Worm (Caenorhabditis elegans) whole organism, L1 larva: ENCODE measurements around the gene eif-2A.
A peak's percentile ranks its signal among the peaks of the same experiment; 100 is the strongest.

Source experiments
- C04F5.9 ChIP-seq: sonication (generic microtip); optimal IDR thresholded peaks from 2 replicates; lab custom pipeline; 2016; ENCODE audit warnings: missing genetic modification characterization, missing compliant biosample characterization
- F16B12.6 ChIP-seq: fragments of 150-350 bp; optimal IDR thresholded peaks from 2 replicates; lab custom pipeline; 2014; ENCODE audit warnings: missing biosample characterization, missing genetic modification characterization
- Y116A8C.19 ChIP-seq: sonication (generic microtip); optimal IDR thresholded peaks from 2 replicates; lab custom pipeline; 2016; ENCODE audit warnings: missing compliant biosample characterization, missing genetic modification characterization, borderline replicate concordance
- aha-1 ChIP-seq: fragments of 150-350 bp; optimal IDR thresholded peaks from 2 replicates; lab custom pipeline; 2014; ENCODE audit warnings: missing biosample characterization, missing genetic modification characterization
- alr-1 ChIP-seq: fragments of 200-800 bp; sonication (Bioruptor generic); optimal IDR thresholded peaks from 2 replicates; lab custom pipeline; 2018; ENCODE audit warnings: borderline replicate concordance, mild to moderate bottlenecking, missing genetic modification characterization, missing compliant biosample characterization
- aly-2 ChIP-seq: fragments of 150-350 bp; optimal IDR thresholded peaks from 2 replicates; lab custom pipeline; 2014; ENCODE audit warnings: missing biosample characterization, missing genetic modification characterization
- blmp-1 ChIP-seq: fragments of 150-350 bp; optimal IDR thresholded peaks from 2 replicates; lab custom pipeline; 2014; ENCODE audit warnings: missing biosample characterization, missing genetic modification characterization
- ceh-82 ChIP-seq, 3 experiments: fragments of 150-350 bp in 1 of 3; sonication (generic microtip) in 2 of 3; optimal IDR thresholded peaks; 2 replicates each; lab custom pipeline; 2014 to 2017; ENCODE audit warnings: missing biosample characterization in 3 of 3, missing genetic modification characterization in 3 of 3
- ceh-90 ChIP-seq: sonication (generic microtip); optimal IDR thresholded peaks from 2 replicates; lab custom pipeline; 2016; ENCODE audit warnings: missing genetic modification characterization, missing compliant biosample characterization
- dpl-1 ChIP-seq, 3 experiments: fragments of 150-350 bp in 2 of 3; sonication (generic microtip) in 1 of 3; optimal IDR thresholded peaks; 2 replicates each; lab custom pipeline; 2014 to 2017; ENCODE audit warnings: missing biosample characterization in 3 of 3, missing genetic modification characterization in 3 of 3, missing genetic modification reagents in 3 of 3
- dsc-1 ChIP-seq: sonication (generic microtip); optimal IDR thresholded peaks from 2 replicates; lab custom pipeline; 2016; ENCODE audit warnings: mild to moderate bottlenecking, missing genetic modification characterization, missing compliant biosample characterization
- efl-1 ChIP-seq, 4 experiments: fragments of 150-350 bp; optimal IDR thresholded peaks in 3 of 4; peaks in 1 of 4; 1 replicate in 1 of 4; 2 replicates in 3 of 4; lab custom pipeline; 2014; ENCODE audit warnings: missing biosample characterization in 2 of 4, missing genetic modification characterization in 2 of 4, missing genetic modification reagents in 2 of 4
- egl-13 ChIP-seq: sonication (generic microtip); optimal IDR thresholded peaks from 2 replicates; lab custom pipeline; 2016; ENCODE audit warnings: missing genotype, missing genetic modification reagents, missing genetic modification characterization, missing compliant biosample characterization
- elt-2 ChIP-seq: sonication (generic microtip); optimal IDR thresholded peaks from 2 replicates; lab custom pipeline; 2016; ENCODE audit warnings: missing genetic modification characterization, mild to moderate bottlenecking, inconsistent platforms, missing compliant biosample characterization, missing genetic modification reagents
- elt-3 ChIP-seq, 6 experiments: fragments of 150-350 bp in 1 of 6; sonication (generic microtip); optimal IDR thresholded peaks; 2 replicates each; lab custom pipeline; 2017 to 2018; ENCODE audit warnings: missing biosample characterization in 6 of 6, missing genetic modification characterization in 6 of 6, inconsistent platforms in 1 of 6
- fkh-10 ChIP-seq: sonication (generic microtip); optimal IDR thresholded peaks from 2 replicates; lab custom pipeline; 2017; ENCODE audit warnings: missing biosample characterization, missing genetic modification reagents, missing genetic modification characterization
- fkh-4 ChIP-seq: sonication (generic microtip); optimal IDR thresholded peaks from 2 replicates; lab custom pipeline; 2016; ENCODE audit warnings: missing compliant biosample characterization, missing genetic modification characterization, borderline replicate concordance
- fkh-8 ChIP-seq: sonication (generic microtip); optimal IDR thresholded peaks from 2 replicates; lab custom pipeline; 2016; ENCODE audit warnings: mild to moderate bottlenecking, missing genetic modification characterization, missing compliant biosample characterization
- fos-1 ChIP-seq: fragments of 150-350 bp; optimal IDR thresholded peaks from 2 replicates; lab custom pipeline; 2014; ENCODE audit warnings: missing biosample characterization, missing genetic modification characterization
- grh-1 ChIP-seq: fragments of 200-800 bp; sonication (Bioruptor generic); IDR thresholded peaks from 2 replicates; pipeline ENCODE4 v1.3.6; 2022; ENCODE audit warnings: missing genetic modification reagents, missing genetic modification characterization, missing compliant biosample characterization
- hlh-17 ChIP-seq: fragments of 200-800 bp; sonication (Bioruptor generic); optimal IDR thresholded peaks from 2 replicates; lab custom pipeline; 2018; ENCODE audit warnings: missing genetic modification characterization, mild to moderate bottlenecking, missing compliant biosample characterization, moderate library complexity, borderline replicate concordance
- hlh-4 ChIP-seq: sonication (generic microtip); optimal IDR thresholded peaks from 2 replicates; lab custom pipeline; 2016; ENCODE audit warnings: mild to moderate bottlenecking, missing genetic modification characterization, missing compliant biosample characterization
- irx-1 ChIP-seq: sonication (generic microtip); optimal IDR thresholded peaks from 2 replicates; lab custom pipeline; 2016; ENCODE audit warnings: missing genetic modification characterization, missing compliant biosample characterization
- isw-1 ChIP-seq: fragments of 200-800 bp; sonication (Bioruptor generic); IDR thresholded peaks from 2 replicates; pipeline ENCODE4 v1.3.6; 2022; ENCODE audit warnings: missing genetic modification characterization, missing compliant biosample characterization
- lin-13 ChIP-seq: fragments of 150-350 bp; optimal IDR thresholded peaks from 2 replicates; lab custom pipeline; 2014; ENCODE audit warnings: missing biosample characterization, missing genetic modification reagents, missing genetic modification characterization
- lin-14 ChIP-seq: fragments of 200-800 bp; sonication (Bioruptor generic); optimal IDR thresholded peaks from 2 replicates; lab custom pipeline; 2018; ENCODE audit warnings: mild to moderate bottlenecking, missing genetic modification characterization, moderate library complexity, missing compliant biosample characterization
- lin-35 ChIP-seq, 2 experiments: fragments of 150-350 bp; optimal IDR thresholded peaks; 2 replicates each; lab custom pipeline; 2014; ENCODE audit warnings: missing biosample characterization in 2 of 2, missing genetic modification characterization in 2 of 2, missing genetic modification reagents in 2 of 2
- lir-3 ChIP-seq: sonication (generic microtip); optimal IDR thresholded peaks from 2 replicates; lab custom pipeline; 2016; ENCODE audit warnings: mild to moderate bottlenecking, missing genetic modification characterization, moderate library complexity, missing compliant biosample characterization; ENCODE audit not compliant: poor library complexity
- mdl-1 ChIP-seq, 2 experiments: fragments of 150-350 bp; optimal IDR thresholded peaks; 2 replicates each; lab custom pipeline; 2014 to 2017; ENCODE audit warnings: missing biosample characterization in 2 of 2, missing genetic modification characterization in 2 of 2, inconsistent platforms in 1 of 2
- mep-1 ChIP-seq: fragments of 150-350 bp; optimal IDR thresholded peaks from 2 replicates; lab custom pipeline; 2014; ENCODE audit warnings: missing biosample characterization, missing genetic modification characterization
- nhr-28 ChIP-seq: fragments of 150-350 bp; optimal IDR thresholded peaks from 2 replicates; lab custom pipeline; 2014; ENCODE audit warnings: missing biosample characterization, missing genetic modification characterization
- nhr-71 ChIP-seq: sonication (generic microtip); optimal IDR thresholded peaks from 2 replicates; lab custom pipeline; 2016; ENCODE audit warnings: mild to moderate bottlenecking, missing genetic modification characterization, moderate library complexity, missing compliant biosample characterization
- nhr-76 ChIP-seq: sonication (generic microtip); optimal IDR thresholded peaks from 2 replicates; lab custom pipeline; 2017; ENCODE audit warnings: missing biosample characterization, missing genetic modification characterization
- nhr-77 ChIP-seq: fragments of 150-350 bp; optimal IDR thresholded peaks from 2 replicates; lab custom pipeline; 2014; ENCODE audit warnings: missing biosample characterization, missing genetic modification characterization
- nhr-85 ChIP-seq: sonication (generic microtip); peaks from one replicate; lab custom pipeline; 2016; ENCODE audit warnings: missing genetic modification characterization, inconsistent platforms, missing compliant biosample characterization
- nhr-90 ChIP-seq: sonication (generic microtip); optimal IDR thresholded peaks from 2 replicates; lab custom pipeline; 2016; ENCODE audit warnings: mild to moderate bottlenecking, missing genetic modification characterization, missing compliant biosample characterization; ENCODE audit not compliant: poor library complexity
- pag-3 ChIP-seq: sonication (generic microtip); optimal IDR thresholded peaks from 2 replicates; lab custom pipeline; 2017; ENCODE audit warnings: missing genetic modification characterization, mild to moderate bottlenecking, missing compliant biosample characterization, antibody characterized with exemption, borderline replicate concordance; ENCODE audit not compliant: insufficient read depth
- pax-3 ChIP-seq: fragments of 200-800 bp; sonication (Bioruptor generic); optimal IDR thresholded peaks from 2 replicates; lab custom pipeline; 2018; ENCODE audit warnings: mild to moderate bottlenecking, missing genetic modification characterization, moderate library complexity, missing compliant biosample characterization
- pqm-1 ChIP-seq: sonication (generic microtip); optimal IDR thresholded peaks from 3 replicates; lab custom pipeline; 2017; ENCODE audit warnings: missing biosample characterization, missing genetic modification characterization
- rnt-1 ChIP-seq: sonication (generic microtip); optimal IDR thresholded peaks from 2 replicates; lab custom pipeline; 2016; ENCODE audit warnings: mild to moderate bottlenecking, missing genetic modification characterization, moderate library complexity, missing compliant biosample characterization
- snpc-4 ChIP-seq: fragments of 150-350 bp; optimal IDR thresholded peaks from 2 replicates; lab custom pipeline; 2014; ENCODE audit warnings: missing biosample characterization, missing genetic modification characterization
- snu-23 ChIP-seq: sonication (generic microtip); optimal IDR thresholded peaks from 2 replicates; lab custom pipeline; 2016; ENCODE audit warnings: missing genetic modification characterization, missing compliant biosample characterization
- sox-4 ChIP-seq: sonication (generic microtip); optimal IDR thresholded peaks from 2 replicates; lab custom pipeline; 2016; ENCODE audit warnings: missing genetic modification characterization, missing compliant biosample characterization
- sup-37 ChIP-seq: fragments of 200-800 bp; sonication (Bioruptor generic); optimal IDR thresholded peaks from 2 replicates; lab custom pipeline; 2018; ENCODE audit warnings: mild to moderate bottlenecking, missing genetic modification characterization, missing compliant biosample characterization
- swsn-7 ChIP-seq: sonication (generic microtip); optimal IDR thresholded peaks from 2 replicates; lab custom pipeline; 2016; ENCODE audit warnings: missing genetic modification characterization, missing compliant biosample characterization
- tbx-2 ChIP-seq: sonication (generic microtip); optimal IDR thresholded peaks from 2 replicates; lab custom pipeline; 2016; ENCODE audit warnings: missing genetic modification characterization, missing compliant biosample characterization
- unc-130 ChIP-seq: fragments of 150-350 bp; optimal IDR thresholded peaks from 2 replicates; lab custom pipeline; 2017; ENCODE audit warnings: missing biosample characterization, missing genetic modification characterization, inconsistent platforms
- unc-86 ChIP-seq: sonication (generic microtip); optimal IDR thresholded peaks from 2 replicates; lab custom pipeline; 2016; ENCODE audit warnings: missing genetic modification characterization, missing compliant biosample characterization
- unc-98 ChIP-seq: fragments of 200-800 bp; sonication (Bioruptor generic); IDR thresholded peaks from 2 replicates; pipeline ENCODE4 v1.3.6; 2022; ENCODE audit warnings: missing genetic modification characterization, missing compliant biosample characterization
- vab-15 ChIP-seq: sonication (generic microtip); optimal IDR thresholded peaks from 2 replicates; lab custom pipeline; 2017; ENCODE audit warnings: missing genotype, mild to moderate bottlenecking, missing genetic modification characterization, missing compliant biosample characterization
- ztf-4 ChIP-seq: fragments of 150-350 bp; optimal IDR thresholded peaks from 2 replicates; lab custom pipeline; 2014; ENCODE audit warnings: missing biosample characterization, missing genetic modification characterization

Gene eif-2A

DNA sequence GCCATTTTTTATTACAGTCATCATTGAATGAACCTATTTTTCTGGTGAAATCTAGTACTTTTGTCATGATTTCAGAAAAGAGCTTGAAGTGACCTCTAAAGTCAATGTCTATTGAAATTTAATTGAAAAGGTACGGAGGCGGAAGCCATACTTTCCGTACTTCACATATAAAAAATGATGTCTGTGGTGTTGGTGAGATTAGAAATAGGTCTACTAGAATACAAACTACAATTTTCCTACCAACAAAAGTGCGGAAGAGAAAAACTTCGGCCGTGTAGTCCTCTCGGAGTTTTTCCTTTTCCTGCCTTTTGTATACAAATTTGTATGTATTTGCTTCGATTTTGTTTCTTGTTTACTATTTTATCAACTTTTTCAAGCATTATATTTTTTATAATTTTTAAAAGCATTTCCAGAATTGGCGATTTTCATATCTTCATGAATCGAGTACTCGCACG lies 21.3 kb upstream of the eif-2A start, which contains the start of gene T09F3.4:
Gene T09F3.4, plus strand, starts transcription at position 405 of the 455 bp plus-strand sequence.
- TF ChIP-seq tbx-2 (tag; lab: Kevin White, UChicago) (peak; percentile 82), sox-4 (peak; percentile 84), isw-1 (GFP tag; lab: Robert Waterston, UW) (peak; percentile 48), elt-3 (tag; optimal IDR thresholded peaks at IDR 0.05; lab: Kevin White, UChicago) (peak in 1 of 6 experiments; percentile 35), egl-13 (tag; lab: Kevin White, UChicago) (peak; percentile 68), grh-1 (GFP tag; lab: Robert Waterston, UW) (peak; percentile 34; the same call in 1 of the 2 replicates), Y116A8C.19 (tag; lab: Kevin White, UChicago) (peak; percentile 33), fkh-8 (tag; lab: Kevin White, UChicago) (peak; percentile 59), C04F5.9 (peak; percentile 74), lin-14 (GFP tag; lab: Kevin White, UChicago) (peak; percentile 71), nhr-71 (tag; lab: Kevin White, UChicago) (peak; percentile 87), mep-1 (peak; percentile 72), fkh-4 (tag; lab: Kevin White, UChicago) (peak; percentile 91), irx-1 (tag; lab: Kevin White, UChicago) (peak; percentile 82), nhr-76 (tag; lab: Kevin White, UChicago) (no peak), lin-13 (GFP tag; lab: Kevin White, UChicago) (peak; percentile 10), rnt-1 (tag; lab: Kevin White, UChicago) (peak; percentile 96), fos-1 (tag; lab: Kevin White, UChicago) (no peak), hlh-4 (tag; lab: Kevin White, UChicago) (peak; percentile 42), pax-3 (tag; lab: Kevin White, UChicago) (peak; percentile 76), nhr-85 (tag; lab: Kevin White, UChicago) (peak; percentile 89), efl-1 (optimal IDR thresholded peaks at IDR 0.05; lab: Kevin White, UChicago) (peak; percentile 58 to 66), efl-1 (GFP tag; optimal IDR thresholded peaks at IDR 0.05 in 1 of 2; lab: Kevin White, UChicago) (peak; percentile 59 to 95), unc-130 (tag; lab: Kevin White, UChicago) (peak; percentile 44), dsc-1 (tag; lab: Kevin White, UChicago) (peak; percentile 83), unc-86 (tag; lab: Kevin White, UChicago) (peak; percentile 26), aly-2 (no peak), mdl-1 (tag; optimal IDR thresholded peaks at IDR 0.05; lab: Kevin White, UChicago) (no peak), pqm-1 (tag; lab: Kevin White, UChicago) (no peak), dpl-1 (GFP tag; optimal IDR thresholded peaks at IDR 0.05; lab: Kevin White, UChicago) (peak; percentile 44 to 68 (median 60)), snu-23 (GFP tag; lab: Kevin White, UChicago) (peak; percentile 79), ceh-90 (tag; lab: Kevin White, UChicago) (peak; percentile 86), hlh-17 (GFP tag; lab: Kevin White, UChicago) (no peak), blmp-1 (tag; lab: Kevin White, UChicago) (peak; percentile 58), swsn-7 (tag; lab: Kevin White, UChicago) (peak; percentile 77), lir-3 (tag; lab: Kevin White, UChicago) (peak; percentile 92), ztf-4 (tag; lab: Kevin White, UChicago) (peak; percentile 0), ceh-82 (tag; optimal IDR thresholded peaks at IDR 0.05; lab: Kevin White, UChicago) (peak in 1 of 3 experiments; percentile 38), fkh-10 (GFP tag; lab: Kevin White, UChicago) (peak; percentile 21), elt-2 (tag; lab: Kevin White, UChicago) (peak; percentile 56), sup-37 (no peak), lin-35 (GFP tag; optimal IDR thresholded peaks at IDR 0.05; lab: Kevin White, UChicago) (peak; percentile 58 to 66), nhr-28 (tag; lab: Kevin White, UChicago) (no peak), pag-3 (no peak), vab-15 (no peak), alr-1 (no peak), unc-98 (GFP tag; lab: Robert Waterston, UW) (no peak; the same call in 1 of the 2 replicates), F16B12.6 (tag; lab: Kevin White, UChicago) (peak; percentile 23), snpc-4 (tag; lab: Kevin White, UChicago) (peak; percentile 37), nhr-90 (tag; lab: Kevin White, UChicago) (peak; percentile 82), nhr-77 (no peak), aha-1 (no peak)
